Fruit fly (Drosophila melanogaster): ENCODE data around the gene CG18766.

Gene CG18766

DNA sequence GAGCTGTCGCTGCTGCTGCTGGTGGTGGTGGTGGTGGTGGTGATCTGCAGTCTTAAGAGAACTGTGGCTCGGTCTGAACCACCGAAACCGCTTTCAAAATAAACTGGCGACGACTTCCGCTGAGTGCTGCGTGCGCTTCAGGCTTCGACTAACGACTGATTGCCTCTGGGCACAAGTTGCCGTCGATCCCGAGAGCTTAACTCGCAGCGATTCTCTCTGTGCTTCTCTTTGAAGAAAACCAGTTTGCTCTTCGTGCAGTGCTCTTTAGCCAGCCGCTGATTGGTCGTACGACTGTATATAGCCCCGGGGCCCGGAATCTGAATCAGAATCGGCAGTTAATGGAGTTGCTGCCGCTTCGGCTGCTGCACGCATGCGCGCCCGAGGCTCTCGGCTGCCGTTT is 50.9 kb downstream of the CG18766 start, which contains the start of gene Ser (continued):
- TF ChIP-seq CG31627 (GFP tag; optimal IDR thresholded peaks at IDR 0.05) = no peak
- TF ChIP-seq vri (GFP tag; optimal IDR thresholded peaks at IDR 0.05) = no peak
- TF ChIP-seq CG11294 (GFP tag; IDR thresholded peaks at IDR 0.05) = no peak
- TF ChIP-seq net (GFP tag; optimal IDR thresholded peaks at IDR 0.05) = no peak
- no peak for TF ChIP-seq Gug (GFP tag; IDR thresholded peaks at IDR 0.05)
- TF ChIP-seq CG34406 (GFP tag; optimal IDR thresholded peaks at IDR 0.05) = no peak
- no peak for TF ChIP-seq Hr38 (GFP tag; optimal IDR thresholded peaks at IDR 0.05)
- TF ChIP-seq eg (GFP tag; IDR thresholded peaks at IDR 0.05) = peak; percentile 46; the same call in 1 of the 3 replicates
- no peak for TF ChIP-seq CG6276 (GFP tag; optimal IDR thresholded peaks at IDR 0.05)
- no peak for TF ChIP-seq Hr39 (GFP tag; optimal IDR thresholded peaks at IDR 0.05)
- TF ChIP-seq fd59A (GFP tag; optimal IDR thresholded peaks at IDR 0.05) = no peak
- no peak for TF ChIP-seq CG8632 (GFP tag; optimal IDR thresholded peaks at IDR 0.05)
- TF ChIP-seq CG3032 (tag; optimal IDR thresholded peaks at IDR 0.05) = no peak
- TF ChIP-seq Ets21C (GFP tag; optimal IDR thresholded peaks at IDR 0.05) = no peak
- TF ChIP-seq CG3919 (GFP tag; optimal IDR thresholded peaks at IDR 0.05) = no peak
- no peak for TF ChIP-seq CG10631 (GFP tag; optimal IDR thresholded peaks at IDR 0.05)
- no peak for TF ChIP-seq lz (GFP tag; optimal IDR thresholded peaks at IDR 0.05)
- TF ChIP-seq dsx (GFP tag; optimal IDR thresholded peaks at IDR 0.05; ENCODE audit: poor library complexity, severe bottlenecking) = peak; percentile 40
- no peak for TF ChIP-seq Ets96B (tag; optimal IDR thresholded peaks at IDR 0.05)

DNA sequence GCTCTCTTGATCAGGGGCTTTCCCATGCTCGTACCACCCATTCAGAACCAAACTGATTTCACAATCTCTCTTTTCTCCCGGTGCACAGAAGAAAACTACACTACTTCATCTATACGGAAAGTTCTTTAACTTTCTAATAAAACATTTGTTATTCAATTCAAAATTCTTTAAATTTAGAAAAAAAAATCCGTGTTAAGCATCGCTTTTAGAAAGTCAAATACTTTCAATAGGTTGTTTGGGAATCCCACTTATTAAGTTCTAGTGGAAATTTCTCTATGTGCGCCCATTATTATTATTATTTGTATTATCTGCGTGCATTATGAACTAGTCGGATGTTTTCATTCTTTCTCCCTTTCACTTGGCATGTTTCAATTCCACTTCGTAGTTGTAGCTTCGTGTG is 52.0 kb downstream of the CG18766 start:
- TF ChIP-seq dac (GFP tag; optimal IDR thresholded peaks at IDR 0.05) (no peak), Gug (GFP tag; IDR thresholded peaks at IDR 0.05) (peak; percentile 62), Blimp-1 (GFP tag; optimal IDR thresholded peaks at IDR 0.05) (no peak), spab (GFP tag; optimal IDR thresholded peaks at IDR 0.05) (no peak), Ets96B (tag; optimal IDR thresholded peaks at IDR 0.05) (peak; percentile 47), CG34406 (GFP tag; optimal IDR thresholded peaks at IDR 0.05) (no peak), fkh (GFP tag; optimal IDR thresholded peaks at IDR 0.05) (no peak), svp (GFP tag) (no peak), Hr38 (GFP tag; optimal IDR thresholded peaks at IDR 0.05) (no peak), CG11902 (GFP tag; optimal IDR thresholded peaks at IDR 0.05) (no peak), vri (GFP tag; optimal IDR thresholded peaks at IDR 0.05) (no peak), fd85E (GFP tag; optimal IDR thresholded peaks at IDR 0.05) (no peak), CG9139 (GFP tag; optimal IDR thresholded peaks at IDR 0.05) (no peak), achi (GFP tag; optimal IDR thresholded peaks at IDR 0.05) (peak; percentile 12), CG6854 (GFP tag; optimal IDR thresholded peaks at IDR 0.05) (no peak), CG3919 (GFP tag; optimal IDR thresholded peaks at IDR 0.05) (no peak), Sox102F (GFP tag; optimal IDR thresholded peaks at IDR 0.05) (no peak), Eip78C (GFP tag) (peak; percentile 80), Eip93F (GFP tag; optimal IDR thresholded peaks at IDR 0.05) (no peak), esn (GFP tag; optimal IDR thresholded peaks at IDR 0.05) (no peak), Smox (GFP tag; optimal IDR thresholded peaks at IDR 0.05) (no peak), CG3032 (tag; optimal IDR thresholded peaks at IDR 0.05) (peak; percentile 10), lz (GFP tag; optimal IDR thresholded peaks at IDR 0.05) (no peak), CG6276 (GFP tag; optimal IDR thresholded peaks at IDR 0.05) (peak; percentile 34), Lpt (GFP tag; optimal IDR thresholded peaks at IDR 0.05) (no peak), CG31627 (GFP tag; optimal IDR thresholded peaks at IDR 0.05) (no peak), CG16779 (tag; optimal IDR thresholded peaks at IDR 0.05) (no peak), OdsH (GFP tag; optimal IDR thresholded peaks at IDR 0.05) (peak; percentile 20), Hr4 (GFP tag; optimal IDR thresholded peaks at IDR 0.05) (peak; percentile 58), topi (GFP tag; optimal IDR thresholded peaks at IDR 0.05) (no peak), CG8119 (GFP tag; IDR thresholded peaks at IDR 0.05) (peak; percentile 69), Eip75B (GFP tag; optimal IDR thresholded peaks at IDR 0.05) (no peak), salr (GFP tag; optimal IDR thresholded peaks at IDR 0.05) (peak in 1 of 2 experiments; percentile 35), fd59A (GFP tag; optimal IDR thresholded peaks at IDR 0.05) (no peak), CG32006 (GFP tag; optimal IDR thresholded peaks at IDR 0.05) (peak; percentile 66), CG15336 (GFP tag; IDR thresholded peaks at IDR 0.05) (peak; percentile 63), pdm3 (GFP tag; optimal IDR thresholded peaks at IDR 0.05) (peak; percentile 35), CG8632 (GFP tag; optimal IDR thresholded peaks at IDR 0.05) (no peak), Hr39 (GFP tag; optimal IDR thresholded peaks at IDR 0.05) (no peak), Sox14 (GFP tag; optimal IDR thresholded peaks at IDR 0.05) (peak; percentile 15), CG11294 (GFP tag; IDR thresholded peaks at IDR 0.05) (no peak), net (GFP tag; optimal IDR thresholded peaks at IDR 0.05) (peak; percentile 14), CG4318 (GFP tag; optimal IDR thresholded peaks at IDR 0.05) (peak; percentile 12), CG8319 (GFP tag; optimal IDR thresholded peaks at IDR 0.05) (no peak), eg (GFP tag; IDR thresholded peaks at IDR 0.05) (peak; percentile 66)

Data from whole organism, prepupa.